Fruit fly (Drosophila melanogaster) whole organism, pupa: ENCODE results near the gene CG42823.
A peak's percentile ranks its signal among the peaks of the same experiment; 100 is the strongest.

Source experiments
- CG17806 ChIP-seq: fragments of 200-800 bp; sonication (Bioruptor generic); optimal IDR thresholded peaks from 2 replicates; lab custom pipeline; 2018; ENCODE audit warnings: missing biosample characterization, mild to moderate bottlenecking, missing genetic modification characterization, moderate library complexity
- Snoo ChIP-seq: fragments of 200-800 bp; sonication (Bioruptor generic); optimal IDR thresholded peaks from 3 replicates; lab custom pipeline; 2017; ENCODE audit warnings: missing biosample characterization, mild to moderate bottlenecking, missing genetic modification characterization, inconsistent platforms
- fd96Ca ChIP-seq: fragments of 200-800 bp; sonication (Bioruptor generic); IDR thresholded peaks from 3 replicates; pipeline ENCODE4 v1.3.6; 2022; ENCODE audit warnings: missing biosample characterization, missing genetic modification characterization

dm6 chr3R:17400675-17401118 lies 4.2 kb downstream of the CG42823 start:
- peak; percentile 75 for TF ChIP-seq CG17806 (tag; lab: Kevin White, UChicago)
- TF ChIP-seq fd96Ca: no peak
- TF ChIP-seq Snoo (tag; lab: Kevin White, UChicago): no peak
